Fruit fly (Drosophila melanogaster): ENCODE measurements around the gene Sgs7.

The Sgs7 gene

dm6 chr3L:11555662-11556460 is 46.2 kb downstream of the Sgs7 start (continued):
- TF ChIP-seq cwo (GFP tag; optimal IDR thresholded peaks at IDR 0.05) (peak; percentile 49), peb (GFP tag; IDR thresholded peaks at IDR 0.05) (peak; percentile 9; the same call in 1 of the 2 replicates), Bteb2 (GFP tag; optimal IDR thresholded peaks at IDR 0.05) (peak; percentile 76), gce (GFP tag; IDR thresholded peaks at IDR 0.05) (peak; percentile 26; the same call in 1 of the 3 replicates), CG17802 (tag; optimal IDR thresholded peaks at IDR 0.05) (no peak), D19A (tag; optimal IDR thresholded peaks at IDR 0.05) (peak; percentile 78), CG17612 (GFP tag; IDR thresholded peaks at IDR 0.05) (no peak), ftz-f1 (GFP tag; optimal IDR thresholded peaks at IDR 0.05) (no peak), sug (tag; optimal IDR thresholded peaks at IDR 0.05) (peak; percentile 76), ttk (GFP tag; IDR thresholded peaks at IDR 0.05) (peak; percentile 46; the same call in 1 of the 2 replicates), dm (GFP tag; optimal IDR thresholded peaks at IDR 0.05) (peak; percentile 31), H2.0 (GFP tag; IDR thresholded peaks at IDR 0.05) (no peak), CG8478 (optimal IDR thresholded peaks at IDR 0.05) (no peak), grau (tag; optimal IDR thresholded peaks at IDR 0.05) (peak; percentile 88), fd96Cb (tag; optimal IDR thresholded peaks at IDR 0.05) (peak; percentile 78), gfzf (GFP tag; optimal IDR thresholded peaks at IDR 0.05) (no peak)

dm6 chr3L:11556637-11557036 is 47.0 kb downstream of the Sgs7 start:
- peak; percentile 37 for TF ChIP-seq CoRest (tag; optimal IDR thresholded peaks at IDR 0.05)
- no peak for TF ChIP-seq chn (GFP tag; optimal IDR thresholded peaks at IDR 0.05)
- TF ChIP-seq chinmo (GFP tag; IDR thresholded peaks at IDR 0.05; ENCODE audit: partially characterized antibody) = no peak
- TF ChIP-seq caup (GFP tag; optimal IDR thresholded peaks at IDR 0.05; ENCODE audit: severe bottlenecking) = peak; percentile 41
- peak; percentile 30 for TF ChIP-seq Sox102F (GFP tag; optimal IDR thresholded peaks at IDR 0.05)
- TF ChIP-seq tll (GFP tag; optimal IDR thresholded peaks at IDR 0.05) = no peak
- TF ChIP-seq az2 (GFP tag; optimal IDR thresholded peaks at IDR 0.05) = peak; percentile 29
- peak; percentile 33 for TF ChIP-seq vfl (GFP tag; optimal IDR thresholded peaks at IDR 0.05)
- TF ChIP-seq CG11695 (GFP tag; IDR thresholded peaks at IDR 0.05) = 0 out of 3 replicates have a peak, but pooled peaks have one; percentile 13
- TF ChIP-seq CG15479 (GFP tag; optimal IDR thresholded peaks at IDR 0.05) = no peak
- peak; percentile 70 for TF ChIP-seq CG3281 (GFP tag; optimal IDR thresholded peaks at IDR 0.05)
- TF ChIP-seq CG3065 (GFP tag; optimal IDR thresholded peaks at IDR 0.05) = no peak
- TF ChIP-seq mam (GFP tag; optimal IDR thresholded peaks at IDR 0.05) = peak; percentile 36
- TF ChIP-seq CG15011 (GFP tag; optimal IDR thresholded peaks at IDR 0.05) = peak; percentile 41
- peak; percentile 31; the same call in 1 of the 2 replicates for TF ChIP-seq CG31441 (GFP tag; IDR thresholded peaks at IDR 0.05)
- 0 out of 2 replicates have a peak, but pooled peaks have one; percentile 33 for TF ChIP-seq Atf6 (GFP tag; IDR thresholded peaks at IDR 0.05)
- TF ChIP-seq CG9932 (GFP tag; IDR thresholded peaks at IDR 0.05) = peak; percentile 31; the same call in 1 of the 2 replicates
- TF ChIP-seq Meics (GFP tag; optimal IDR thresholded peaks at IDR 0.05) = peak; percentile 66
- TF ChIP-seq Hmr (GFP tag; optimal IDR thresholded peaks at IDR 0.05) = peak; percentile 64
- peak; percentile 26; the same call in 1 of the 3 replicates for TF ChIP-seq CG17361 (GFP tag; IDR thresholded peaks at IDR 0.05)
- TF ChIP-seq CG17385 (GFP tag; optimal IDR thresholded peaks at IDR 0.05) = peak; percentile 19
- no peak for TF ChIP-seq gsb-n (tag; optimal IDR thresholded peaks at IDR 0.05)
- peak; percentile 49; the same call in 1 of the 3 replicates for TF ChIP-seq Dbx (GFP tag; IDR thresholded peaks at IDR 0.05)
- TF ChIP-seq Fer3 (tag; optimal IDR thresholded peaks at IDR 0.05) = peak; percentile 30
- no peak for TF ChIP-seq CG18262 (tag; optimal IDR thresholded peaks at IDR 0.05)
- TF ChIP-seq CG8924 (tag; optimal IDR thresholded peaks at IDR 0.05) = no peak
- TF ChIP-seq Ets65A (GFP tag) = peak; percentile 12
- no peak for TF ChIP-seq CG34422 (GFP tag; IDR thresholded peaks at IDR 0.05)
- TF ChIP-seq Nf-YA (GFP tag; IDR thresholded peaks at IDR 0.05) = no peak
- TF ChIP-seq NK7.1 (GFP tag; optimal IDR thresholded peaks at IDR 0.05) = no peak
- TF ChIP-seq CG18599 (GFP tag; optimal IDR thresholded peaks at IDR 0.05) = peak; percentile 46
- no peak for TF ChIP-seq sim (GFP tag; IDR thresholded peaks at IDR 0.05)
- TF ChIP-seq CG3726 (GFP tag; IDR thresholded peaks at IDR 0.05) = no peak
